Fruit fly (Drosophila melanogaster): ENCODE measurements around the gene CycJ.

Gene CycJ

DNA sequence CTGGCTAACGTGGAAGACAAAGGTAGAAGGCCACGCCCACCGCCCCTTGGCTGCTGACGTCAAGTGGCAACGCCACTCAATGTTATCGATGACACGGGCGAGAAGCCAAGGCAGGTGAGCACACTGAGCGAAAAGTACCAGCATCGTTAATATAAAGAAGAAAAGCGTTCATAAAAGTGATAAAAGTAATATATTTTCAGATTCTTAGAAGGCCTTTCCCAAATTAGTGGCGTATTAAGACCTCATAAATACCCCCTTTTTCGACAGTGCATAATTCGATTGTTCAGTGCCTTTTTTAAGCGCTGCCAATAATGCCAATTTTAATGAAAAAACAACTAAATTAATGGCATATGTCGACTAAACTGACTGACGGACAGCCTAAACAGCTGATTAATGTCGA is 16.5 kb upstream of the CycJ start (continued):
- TF ChIP-seq CG15269 (tag; optimal IDR thresholded peaks at IDR 0.05) (peak; percentile 37), amos (GFP tag; IDR thresholded peaks at IDR 0.05; ENCODE audit: partially characterized antibody) (no peak), Sox102F (GFP tag; optimal IDR thresholded peaks at IDR 0.05) (peak; percentile 53), Dip2 (GFP tag; IDR thresholded peaks at IDR 0.05) (no peak), nmo (GFP tag; optimal IDR thresholded peaks at IDR 0.05) (peak; percentile 37), Hsf (GFP tag; optimal IDR thresholded peaks at IDR 0.05) (peak; percentile 46), exex (tag; optimal IDR thresholded peaks at IDR 0.05) (no peak), CG34224 (GFP tag; IDR thresholded peaks at IDR 0.05; ENCODE audit: partially characterized antibody) (no peak), sna (GFP tag; IDR thresholded peaks at IDR 0.05; ENCODE audit: partially characterized antibody) (no peak), ap (GFP tag; IDR thresholded peaks at IDR 0.05) (peak; percentile 55; the same call in 1 of the 2 replicates), Xrp1 (GFP tag; IDR thresholded peaks at IDR 0.05) (no peak), Meics (GFP tag; optimal IDR thresholded peaks at IDR 0.05) (peak; percentile 30), CG2889 (GFP tag; IDR thresholded peaks at IDR 0.05) (0 out of 3 replicates have a peak, but pooled peaks have one; percentile 16), CG10366 (GFP tag; IDR thresholded peaks at IDR 0.05) (peak; percentile 52), Hr51 (GFP tag; optimal IDR thresholded peaks at IDR 0.05) (peak in 1 of 2 experiments; percentile 29), esg (GFP tag; conservative IDR thresholded peaks at IDR 0.05) (peak; percentile 42), ci (GFP tag; IDR thresholded peaks at IDR 0.05) (peak; percentile 70; the same call in 2 of the 3 replicates), CG16863 (GFP tag; optimal IDR thresholded peaks at IDR 0.05) (peak; percentile 2), CG42726 (GFP tag; IDR thresholded peaks at IDR 0.05; ENCODE audit: partially characterized antibody) (no peak), bsh (GFP tag; optimal IDR thresholded peaks at IDR 0.05) (peak in 1 of 2 experiments; percentile 54), CG18619 (GFP tag; optimal IDR thresholded peaks at IDR 0.05) (peak; percentile 49), Dad (GFP tag; optimal IDR thresholded peaks at IDR 0.05) (no peak), CG1602 (GFP tag; optimal IDR thresholded peaks at IDR 0.05) (peak; percentile 14), seq (GFP tag; IDR thresholded peaks at IDR 0.05) (0 out of 2 replicates have a peak, but pooled peaks have one; percentile 11), CG9609 (GFP tag; optimal IDR thresholded peaks at IDR 0.05) (peak; percentile 16), Lim3 (GFP tag; IDR thresholded peaks at IDR 0.05) (0 out of 2 replicates have a peak, but pooled peaks have one; percentile 11), Doc2 (GFP tag; IDR thresholded peaks at IDR 0.05) (no peak), HLHmδ (GFP tag; optimal IDR thresholded peaks at IDR 0.05) (no peak), Hmx (GFP tag; optimal IDR thresholded peaks at IDR 0.05) (no peak), CG17328 (GFP tag; IDR thresholded peaks at IDR 0.05) (peak; percentile 59), CG17385 (GFP tag; optimal IDR thresholded peaks at IDR 0.05) (peak; percentile 27), CG12391 (tag; optimal IDR thresholded peaks at IDR 0.05) (peak; percentile 41), prd (optimal IDR thresholded peaks at IDR 0.05) (no peak), prd (GFP tag; IDR thresholded peaks at IDR 0.05) (0 out of 3 replicates have a peak, but pooled peaks have one; percentile 25), CG9727 (GFP tag; optimal IDR thresholded peaks at IDR 0.05) (peak; percentile 69), Deaf1 (tag; optimal IDR thresholded peaks at IDR 0.05) (no peak), Poxn (GFP tag; IDR thresholded peaks at IDR 0.05) (peak; percentile 31; the same call in 1 of the 2 replicates), CG8924 (tag; optimal IDR thresholded peaks at IDR 0.05) (peak; percentile 21), Chrac-16 (GFP tag; optimal IDR thresholded peaks at IDR 0.05) (peak; percentile 0), tup (GFP tag; optimal IDR thresholded peaks at IDR 0.05) (no peak), CG11560 (tag; IDR thresholded peaks at IDR 0.05) (no peak; the same call in 2 of the 3 replicates), Optix (GFP tag; IDR thresholded peaks at IDR 0.05) (0 out of 3 replicates have a peak, but pooled peaks have one; percentile 10), grau (tag; optimal IDR thresholded peaks at IDR 0.05) (peak; percentile 46), mld (GFP tag; IDR thresholded peaks at IDR 0.05; ENCODE audit: partially characterized antibody) (no peak), dpn (GFP tag; optimal IDR thresholded peaks at IDR 0.05) (peak in 1 of 2 experiments; percentile 2), CG8944 (GFP tag; optimal IDR thresholded peaks at IDR 0.05) (peak; percentile 3), otp (GFP tag; IDR thresholded peaks at IDR 0.05) (peak; percentile 66; the same call in 2 of the 3 replicates), CG17829 (tag; optimal IDR thresholded peaks at IDR 0.05) (no peak), Atf6 (GFP tag; IDR thresholded peaks at IDR 0.05) (peak; percentile 27; the same call in 1 of the 2 replicates), CG16815 (GFP tag; optimal IDR thresholded peaks at IDR 0.05) (peak; percentile 27)
